Fruit fly (Drosophila melanogaster) whole organism, embryonic: ENCODE data around the gene CG15696.

Source experiments
- CG14965 ChIP-seq: fragments of 200-800 bp; sonication (Bioruptor generic); optimal IDR thresholded peaks from 2 replicates; lab custom pipeline; 2016; ENCODE audit warnings: missing biosample characterization, missing genetic modification characterization, borderline replicate concordance
- CG1603 ChIP-seq: fragments of 200-800 bp; sonication (Bioruptor generic); optimal IDR thresholded peaks from 2 replicates; lab custom pipeline; 2019; ENCODE audit warnings: missing biosample characterization, mild to moderate bottlenecking, missing genetic modification characterization, moderate library complexity
- CG34224 ChIP-seq: fragments of 200-800 bp; sonication (Bioruptor generic); IDR thresholded peaks from 3 replicates; pipeline ENCODE4 v1.3.6; 2022; ENCODE audit warnings: missing biosample characterization, missing genetic modification characterization; ENCODE audit not compliant: partially characterized antibody
- CG3995 ChIP-seq: fragments of 200-800 bp; sonication (Bioruptor generic); optimal IDR thresholded peaks from 3 replicates; lab custom pipeline; 2016; ENCODE audit warnings: missing biosample characterization, missing genetic modification characterization
- CG6791 ChIP-seq: fragments of 200-800 bp; sonication (Bioruptor generic); IDR thresholded peaks from 3 replicates; pipeline ENCODE4 v1.3.6; 2022; ENCODE audit warnings: missing biosample characterization, missing genetic modification characterization; ENCODE audit not compliant: partially characterized antibody
- sqz ChIP-seq: fragments of 200-800 bp; sonication (Bioruptor generic); optimal IDR thresholded peaks from 3 replicates; lab custom pipeline; 2018; ENCODE audit warnings: missing biosample characterization, mild to moderate bottlenecking, missing genetic modification characterization

- TF ChIP-seq CG6791 (GFP tag; lab: Robert Waterston, UW) (no peak), CG3995 (no peak), CG1603 (tag; lab: Kevin White, UChicago) (no peak), CG34224 (GFP tag; lab: Robert Waterston, UW) (no peak), sqz (no peak), CG14965 (no peak)
Measured at dm6 chr3R:20841840-20842239, 5.0 kb upstream of the CG15696 start, which contains the start of gene CG15695.
